Worm (Caenorhabditis elegans) whole organism, L1 larva: Measurements from ENCODE around the gene ZK154.1.

ENCODE experiments used
- aly-2 ChIP-seq: fragments of 150-350 bp; optimal IDR thresholded peaks from 2 replicates; lab custom pipeline; 2014; ENCODE audit warnings: missing biosample characterization, missing genetic modification characterization
- blmp-1 ChIP-seq: fragments of 150-350 bp; optimal IDR thresholded peaks from 2 replicates; lab custom pipeline; 2014; ENCODE audit warnings: missing biosample characterization, missing genetic modification characterization
- egl-27 ChIP-seq, 2 experiments: fragments of 150-350 bp in 1 of 2; sonication (generic microtip); optimal IDR thresholded peaks; 3 replicates each; lab custom pipeline; 2017 to 2018; ENCODE audit warnings: missing biosample characterization in 2 of 2, missing genetic modification characterization in 2 of 2, missing genetic modification reagents in 2 of 2
- fkh-4 ChIP-seq: sonication (generic microtip); optimal IDR thresholded peaks from 2 replicates; lab custom pipeline; 2016; ENCODE audit warnings: missing compliant biosample characterization, missing genetic modification characterization, borderline replicate concordance
- lin-15B ChIP-seq: fragments of 150-350 bp; sonication (generic microtip); optimal IDR thresholded peaks from 3 replicates; lab custom pipeline; 2014; ENCODE audit warnings: missing biosample characterization, missing genetic modification characterization
- nhr-76 ChIP-seq: sonication (generic microtip); optimal IDR thresholded peaks from 2 replicates; lab custom pipeline; 2017; ENCODE audit warnings: missing biosample characterization, missing genetic modification characterization
- nhr-90 ChIP-seq: sonication (generic microtip); optimal IDR thresholded peaks from 2 replicates; lab custom pipeline; 2016; ENCODE audit warnings: mild to moderate bottlenecking, missing genetic modification characterization, missing compliant biosample characterization; ENCODE audit not compliant: poor library complexity
- snpc-4 ChIP-seq: fragments of 150-350 bp; optimal IDR thresholded peaks from 2 replicates; lab custom pipeline; 2014; ENCODE audit warnings: missing biosample characterization, missing genetic modification characterization
- sup-37 ChIP-seq: fragments of 200-800 bp; sonication (Bioruptor generic); optimal IDR thresholded peaks from 2 replicates; lab custom pipeline; 2018; ENCODE audit warnings: mild to moderate bottlenecking, missing genetic modification characterization, missing compliant biosample characterization
- unc-62 ChIP-seq: fragments of 150-350 bp; optimal IDR thresholded peaks from 2 replicates; lab custom pipeline; 2014; ENCODE audit warnings: missing biosample characterization, missing genetic modification reagents, missing genetic modification characterization
- unc-86 ChIP-seq: sonication (generic microtip); optimal IDR thresholded peaks from 2 replicates; lab custom pipeline; 2016; ENCODE audit warnings: missing genetic modification characterization, missing compliant biosample characterization

- TF ChIP-seq unc-62 (GFP tag; lab: Kevin White, UChicago) (no peak), nhr-90 (tag; lab: Kevin White, UChicago) (no peak), blmp-1 (tag; lab: Kevin White, UChicago) (no peak), egl-27 (tag; optimal IDR thresholded peaks at IDR 0.05; lab: Kevin White, UChicago) (no peak), snpc-4 (tag; lab: Kevin White, UChicago) (no peak), fkh-4 (tag; lab: Kevin White, UChicago) (no peak), nhr-76 (tag; lab: Kevin White, UChicago) (no peak), aly-2 (tag; lab: Kevin White, UChicago) (no peak), sup-37 (no peak), unc-86 (tag; lab: Kevin White, UChicago) (no peak), lin-15B (tag; lab: Kevin White, UChicago) (no peak)
These were observed 48.6 kb downstream of the ZK154.1 start for ce11 chrX:7827989-7828388.
